Worm (Caenorhabditis elegans) whole organism, early embryonic: Measurements from ENCODE around the gene F17E9.16.
"Not testable (repeated sequence)": the region's sequence is repeated elsewhere in the genome, so short reads cannot be mapped to it uniquely, and the experiment has no call there.

ENCODE experiments used
- B0310.2 ChIP-seq: sonication (generic microtip); optimal IDR thresholded peaks from 2 replicates; lab custom pipeline; 2016; ENCODE audit warnings: mild to moderate bottlenecking, missing genetic modification characterization, missing compliant biosample characterization
- F13C5.2 ChIP-seq: sonication (generic microtip); optimal IDR thresholded peaks from 2 replicates; lab custom pipeline; 2017; ENCODE audit warnings: mild to moderate bottlenecking, missing genetic modification characterization, inconsistent platforms, missing compliant biosample characterization
- aly-1 ChIP-seq: sonication (generic microtip); optimal IDR thresholded peaks from 2 replicates; lab custom pipeline; 2016; ENCODE audit warnings: missing genetic modification characterization, missing compliant biosample characterization
- ama-1 ChIP-seq: fragments of 150-350 bp; optimal IDR thresholded peaks from 2 replicates; lab custom pipeline; 2014
- ceh-13 ChIP-seq: fragments of 200-800 bp; sonication (Bioruptor generic); optimal IDR thresholded peaks from 2 replicates; lab custom pipeline; 2018; ENCODE audit warnings: mild to moderate bottlenecking, missing genetic modification characterization, missing compliant biosample characterization
- ceh-36 ChIP-seq: sonication (generic microtip); optimal IDR thresholded peaks from 2 replicates; lab custom pipeline; 2016; ENCODE audit warnings: missing genetic modification characterization, inconsistent platforms, missing compliant biosample characterization
- ets-7 ChIP-seq: sonication (generic microtip); optimal IDR thresholded peaks from 2 replicates; lab custom pipeline; 2016; ENCODE audit warnings: missing genotype, missing genetic modification characterization, missing compliant biosample characterization
- flt-1 ChIP-seq: fragments of 200-800 bp; sonication (Bioruptor generic); IDR thresholded peaks from 2 replicates; pipeline ENCODE4 v1.3.6; 2022; ENCODE audit warnings: missing genetic modification characterization, missing compliant biosample characterization
- hmbx-1 ChIP-seq: sonication (generic microtip); optimal IDR thresholded peaks from 2 replicates; lab custom pipeline; 2016; ENCODE audit warnings: mild to moderate bottlenecking, missing genetic modification characterization, missing compliant biosample characterization
- hmg-4 ChIP-seq: fragments of 200-800 bp; sonication (Bioruptor generic); optimal IDR thresholded peaks from 2 replicates; lab custom pipeline; 2018; ENCODE audit warnings: mild to moderate bottlenecking, missing genetic modification characterization, missing compliant biosample characterization
- hnd-1 ChIP-seq: sonication (generic microtip); optimal IDR thresholded peaks from 2 replicates; lab custom pipeline; 2016; ENCODE audit warnings: missing genetic modification characterization, missing compliant biosample characterization
- pes-1 ChIP-seq: fragments of 200-800 bp; sonication (Bioruptor generic); IDR thresholded peaks from 2 replicates; pipeline ENCODE4 v1.3.6; 2022; ENCODE audit warnings: missing genetic modification reagents, missing genetic modification characterization, missing compliant biosample characterization
- scrt-1 ChIP-seq: fragments of 200-800 bp; sonication (Bioruptor generic); IDR thresholded peaks from 2 replicates; pipeline ENCODE4 v1.3.6; 2022; ENCODE audit warnings: missing genetic modification characterization, missing compliant biosample characterization
- sea-1 ChIP-seq: fragments of 200-800 bp; sonication (Bioruptor generic); conservative IDR thresholded peaks from 2 replicates; pipeline ENCODE4 v1.3.6; 2022; ENCODE audit warnings: missing genetic modification characterization, missing compliant biosample characterization
- tbx-11 ChIP-seq: fragments of 200-800 bp; sonication (Bioruptor generic); IDR thresholded peaks from 2 replicates; pipeline ENCODE4 v1.3.6; 2022; ENCODE audit warnings: missing genetic modification characterization, missing compliant biosample characterization
- tbx-37 ChIP-seq: fragments of 200-800 bp; sonication (Bioruptor generic); conservative IDR thresholded peaks from 2 replicates; pipeline ENCODE4 v1.3.6; 2022; ENCODE audit warnings: missing genetic modification reagents, missing genetic modification characterization, missing compliant biosample characterization
- tra-4 ChIP-seq: sonication (generic microtip); optimal IDR thresholded peaks from 2 replicates; lab custom pipeline; 2017; ENCODE audit warnings: missing genetic modification characterization, missing compliant biosample characterization

The F17E9.16 gene

DNA sequence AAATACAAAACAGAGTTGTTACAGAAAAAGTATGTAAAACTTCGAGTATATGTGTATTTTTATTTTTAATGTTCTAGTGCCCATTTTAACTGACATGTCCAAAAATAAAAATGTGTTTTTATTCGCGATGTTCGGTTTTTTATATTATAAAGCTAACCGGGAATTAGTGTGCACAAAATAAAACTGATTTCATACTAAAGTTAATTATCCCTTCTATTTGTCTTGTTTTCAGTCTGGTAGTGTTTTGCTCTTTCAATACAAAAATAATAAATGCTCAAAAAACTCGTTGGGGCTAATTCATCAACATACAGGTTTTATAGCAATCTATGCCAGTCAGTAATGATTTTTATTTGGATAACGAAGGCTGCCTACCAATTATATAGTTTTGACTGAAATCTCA lies 32.6 kb downstream of the F17E9.16 start:
- no peak for TF ChIP-seq ets-7 (tag; lab: Kevin White, UChicago)
- no peak for TF ChIP-seq hnd-1 (tag; lab: Kevin White, UChicago)
- TF ChIP-seq ceh-36 = no peak
- no peak for TF ChIP-seq B0310.2 (tag; lab: Kevin White, UChicago)
- TF ChIP-seq flt-1 (GFP tag; lab: Robert Waterston, UW) = no peak
- TF ChIP-seq ama-1 (lab: Kevin White, UChicago) = no peak
- TF ChIP-seq pes-1 (GFP tag; lab: Robert Waterston, UW) = no peak
- TF ChIP-seq F13C5.2 (tag; lab: Kevin White, UChicago) = no peak
- TF ChIP-seq scrt-1 = no peak

DNA sequence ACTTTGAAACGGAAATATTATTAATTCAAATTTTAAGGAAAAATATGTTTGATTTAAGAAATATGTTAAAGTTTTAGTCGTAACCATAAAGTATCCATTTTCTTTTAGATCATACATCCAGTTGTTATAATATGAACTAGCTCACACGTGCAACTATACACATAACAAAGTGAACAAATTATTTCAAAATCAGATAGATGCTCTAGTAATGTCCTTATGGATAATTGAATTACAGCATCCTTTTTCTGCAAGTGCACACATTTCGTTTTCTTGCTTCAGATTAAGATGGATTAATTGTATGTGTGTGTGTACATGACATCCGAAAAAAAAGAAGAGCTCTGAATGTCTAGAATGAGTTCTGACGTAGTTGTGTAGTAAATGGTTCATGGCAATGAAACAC lies 33.5 kb downstream of the F17E9.16 start:
- no peak for TF ChIP-seq F13C5.2 (tag; lab: Kevin White, UChicago)
- no peak for TF ChIP-seq ceh-36

DNA sequence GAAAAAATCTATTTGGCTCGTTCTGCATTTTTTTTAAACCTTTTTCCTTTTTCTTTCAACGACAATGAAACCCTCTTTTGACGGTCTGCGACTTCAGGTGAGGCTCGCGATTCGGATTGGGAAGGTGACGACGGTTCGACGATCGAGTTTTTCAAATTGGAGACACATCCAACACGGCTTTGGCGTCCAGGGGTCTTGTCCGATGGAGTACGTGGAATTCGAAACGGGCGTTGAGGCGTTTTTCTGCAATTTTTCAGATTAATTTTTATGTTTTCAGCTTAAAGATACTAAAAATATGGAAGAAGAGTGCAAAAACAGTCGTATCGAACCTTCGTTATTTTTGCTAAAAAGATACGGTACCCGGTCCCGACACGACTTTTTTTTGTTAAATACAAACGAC lies 37.0 kb downstream of the F17E9.16 start, which contains the start of gene D2096.10:
D2096.10 (minus strand) TSS at position 101 of the 400 bp plus-strand sequence.
- not testable (repeated sequence) for TF ChIP-seq ceh-36; flt-1 (GFP tag; lab: Robert Waterston, UW); ets-7 (tag; lab: Kevin White, UChicago)

DNA sequence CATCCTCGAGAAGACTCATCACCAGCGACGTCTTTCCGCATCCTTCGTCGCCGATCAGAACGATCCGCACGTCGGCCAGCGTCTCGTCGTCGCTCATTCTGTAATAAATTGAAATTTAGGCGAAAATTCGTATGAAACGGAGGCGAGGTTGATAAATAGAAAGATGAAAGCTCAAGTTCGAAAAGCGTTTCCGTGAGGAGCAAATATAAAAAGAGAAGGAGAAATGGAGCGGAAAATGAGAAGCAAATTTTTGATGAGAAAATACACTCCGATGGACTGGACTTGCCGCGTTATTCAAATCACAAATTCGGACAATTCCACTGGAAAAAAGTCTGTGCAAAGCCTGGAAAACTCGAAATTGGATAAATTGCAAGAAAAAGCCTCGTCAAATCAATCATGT lies 42.0 kb downstream of the F17E9.16 start, which contains the start of gene D2096.11:
D2096.11 (minus strand) TSS at position 101 of the 400 bp plus-strand sequence.
- no peak for TF ChIP-seq sea-1 (GFP tag; lab: Robert Waterston, UW)
- TF ChIP-seq tbx-37 = no peak
- TF ChIP-seq flt-1 (GFP tag; lab: Robert Waterston, UW) = no peak
- no peak for TF ChIP-seq tbx-11 (GFP tag; lab: Robert Waterston, UW)
- no peak for TF ChIP-seq hmbx-1 (tag; lab: Kevin White, UChicago)
- no peak for TF ChIP-seq pes-1 (GFP tag; lab: Robert Waterston, UW)
- no peak for TF ChIP-seq aly-1
- TF ChIP-seq hnd-1 (tag; lab: Kevin White, UChicago) = no peak
- TF ChIP-seq ama-1 (lab: Kevin White, UChicago) = no peak
- TF ChIP-seq B0310.2 (tag; lab: Kevin White, UChicago) = no peak
- TF ChIP-seq hmg-4 = no peak
- TF ChIP-seq scrt-1 = no peak
- TF ChIP-seq ets-7 (tag; lab: Kevin White, UChicago) = no peak
- no peak for TF ChIP-seq ceh-36
- TF ChIP-seq tra-4 (tag; lab: Kevin White, UChicago) = no peak
- no peak for TF ChIP-seq ceh-13
- TF ChIP-seq F13C5.2 (tag; lab: Kevin White, UChicago) = no peak

DNA sequence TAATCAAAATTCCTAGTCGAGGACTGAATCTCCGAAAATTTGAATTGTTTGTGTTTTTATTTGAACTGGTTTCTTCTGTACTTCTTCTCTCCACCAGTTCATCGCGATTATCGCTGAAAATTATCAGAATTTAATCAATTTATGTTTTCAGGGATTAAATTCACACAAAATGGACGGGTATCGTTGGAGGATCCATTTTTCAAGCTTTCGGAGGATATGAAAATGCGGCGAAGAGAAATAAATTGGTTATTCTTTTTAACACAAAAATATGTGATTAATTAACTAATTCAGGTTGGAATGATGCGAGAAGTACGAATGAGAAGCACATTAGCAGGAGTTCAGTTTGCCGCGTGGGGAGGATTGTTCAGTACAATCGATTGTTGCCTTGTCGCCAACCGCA lies 44.2 kb downstream of the F17E9.16 start, which contains the start of gene timm-17B.2:
timm-17B.2 (plus strand) TSS at position 301 of the 400 bp plus-strand sequence.
- TF ChIP-seq tbx-37 (no peak), ceh-13 (no peak), scrt-1 (no peak), F13C5.2 (tag; lab: Kevin White, UChicago) (no peak), aly-1 (no peak), hmbx-1 (tag; lab: Kevin White, UChicago) (no peak), flt-1 (GFP tag; lab: Robert Waterston, UW) (no peak), tra-4 (tag; lab: Kevin White, UChicago) (no peak), hnd-1 (tag; lab: Kevin White, UChicago) (no peak)

DNA sequence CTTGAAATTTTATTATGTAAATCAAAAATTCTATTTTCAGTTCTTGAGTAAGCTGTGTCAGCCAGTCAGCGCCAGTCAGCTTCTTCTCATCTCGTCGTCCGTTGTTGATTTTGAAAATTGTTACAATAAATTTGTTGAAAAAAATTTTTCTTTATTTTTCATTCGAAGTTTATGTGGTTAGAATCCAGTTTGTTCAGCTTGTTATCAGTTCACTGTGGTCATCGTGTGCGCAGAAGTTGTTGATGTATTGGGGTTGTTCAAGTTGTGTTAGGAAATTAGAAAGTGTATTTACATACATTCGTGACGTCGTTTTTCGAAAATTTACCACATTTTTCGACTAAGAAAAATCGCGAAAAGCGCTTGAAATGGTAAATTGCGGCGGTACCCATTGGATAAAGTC lies 45.7 kb downstream of the F17E9.16 start:
- TF ChIP-seq pes-1 (GFP tag; lab: Robert Waterston, UW) = no peak
- no peak for TF ChIP-seq ets-7 (tag; lab: Kevin White, UChicago)
- TF ChIP-seq B0310.2 (tag; lab: Kevin White, UChicago) = no peak
- no peak for TF ChIP-seq F13C5.2 (tag; lab: Kevin White, UChicago)
- TF ChIP-seq tbx-11 (GFP tag; lab: Robert Waterston, UW) = no peak
